Fruit fly (Drosophila melanogaster) whole organism, embryonic: ENCODE measurements around the gene Lcp65Ag1.

Experiments
- ATbp ChIP-seq: fragments of 200-800 bp; sonication (Bioruptor generic); optimal IDR thresholded peaks from 2 replicates; lab custom pipeline; 2017; ENCODE audit warnings: missing biosample characterization, mild to moderate bottlenecking, missing genetic modification characterization, missing genetic modification reagents
- Asciz ChIP-seq: fragments of 200-800 bp; sonication (Bioruptor generic); optimal IDR thresholded peaks from 2 replicates; lab custom pipeline; 2017; ENCODE audit warnings: missing biosample characterization, mild to moderate bottlenecking, missing genetic modification characterization, missing genetic modification reagents
- Blimp-1 ChIP-seq: fragments of 200-800 bp; sonication (Bioruptor generic); optimal IDR thresholded peaks from 3 replicates; lab custom pipeline; 2018; ENCODE audit warnings: missing biosample characterization, missing genetic modification characterization, mild to moderate bottlenecking, moderate library complexity, missing genetic modification reagents
- CG10209 ChIP-seq: fragments of 200-800 bp; sonication (Bioruptor generic); optimal IDR thresholded peaks from 3 replicates; lab custom pipeline; 2017; ENCODE audit warnings: missing biosample characterization, mild to moderate bottlenecking, missing genetic modification characterization, missing genetic modification reagents
- CG11696 ChIP-seq: fragments of 200-800 bp; sonication (Bioruptor generic); IDR thresholded peaks from 2 replicates; pipeline ENCODE4 v1.3.6; 2022; ENCODE audit warnings: missing biosample characterization, missing genetic modification characterization
- CG12769 ChIP-seq: fragments of 200-800 bp; sonication (Bioruptor generic); optimal IDR thresholded peaks from 2 replicates; lab custom pipeline; 2019; ENCODE audit warnings: missing biosample characterization, mild to moderate bottlenecking, missing genetic modification characterization, moderate library complexity
- CG13894 ChIP-seq: fragments of 200-800 bp; sonication (Bioruptor generic); optimal IDR thresholded peaks from 3 replicates; lab custom pipeline; 2018; ENCODE audit warnings: missing biosample characterization, mild to moderate bottlenecking, missing genetic modification characterization, moderate library complexity
- CG18476 ChIP-seq: fragments of 200-800 bp; sonication (Bioruptor generic); optimal IDR thresholded peaks from 2 replicates; lab custom pipeline; 2016; ENCODE audit warnings: missing biosample characterization, mild to moderate bottlenecking, missing genetic modification characterization
- CG2889 ChIP-seq: fragments of 200-800 bp; sonication (Bioruptor generic); IDR thresholded peaks from 3 replicates; pipeline ENCODE4 v1.3.6; 2022; ENCODE audit warnings: missing biosample characterization, missing genetic modification characterization
- CG32767 ChIP-seq: fragments of 200-800 bp; sonication (Bioruptor generic); IDR thresholded peaks from 2 replicates; pipeline ENCODE4 v1.3.6; 2022; ENCODE audit warnings: missing biosample characterization, missing genetic modification characterization
- CG34422 ChIP-seq: fragments of 200-800 bp; sonication (Bioruptor generic); IDR thresholded peaks from 3 replicates; pipeline ENCODE4 v1.3.6; 2022; ENCODE audit warnings: missing biosample characterization, missing genetic modification characterization
- CG3838 ChIP-seq: fragments of 200-800 bp; sonication (Bioruptor generic); optimal IDR thresholded peaks from 3 replicates; lab custom pipeline; 2016; ENCODE audit warnings: missing biosample characterization, missing genetic modification characterization
- CG4730 ChIP-seq: fragments of 200-800 bp; sonication (Bioruptor generic); IDR thresholded peaks from 2 replicates; pipeline ENCODE4 v1.3.6; 2022; ENCODE audit warnings: missing biosample characterization, missing genetic modification characterization
- CG6254 ChIP-seq: fragments of 200-800 bp; sonication (Bioruptor generic); optimal IDR thresholded peaks from 3 replicates; lab custom pipeline; 2017; ENCODE audit warnings: mild to moderate bottlenecking, missing biosample characterization, missing genetic modification reagents, missing genetic modification characterization
- CG6791 ChIP-seq: fragments of 200-800 bp; sonication (Bioruptor generic); IDR thresholded peaks from 3 replicates; pipeline ENCODE4 v1.3.6; 2022; ENCODE audit warnings: missing biosample characterization, missing genetic modification characterization; ENCODE audit not compliant: partially characterized antibody
- CG7372 ChIP-seq: fragments of 200-800 bp; sonication (Bioruptor generic); IDR thresholded peaks from 2 replicates; pipeline ENCODE4 v1.3.6; 2022; ENCODE audit warnings: missing biosample characterization, missing genetic modification characterization
- CG9215 ChIP-seq: fragments of 200-800 bp; sonication (Bioruptor generic); IDR thresholded peaks from 2 replicates; pipeline ENCODE4 v1.3.6; 2022; ENCODE audit warnings: missing biosample characterization, missing genetic modification characterization
- D19B ChIP-seq: fragments of 200-800 bp; sonication (Bioruptor generic); optimal IDR thresholded peaks from 2 replicates; lab custom pipeline; 2017; ENCODE audit warnings: missing biosample characterization, mild to moderate bottlenecking, missing genetic modification characterization
- Deaf1 ChIP-seq: fragments of 200-800 bp; optimal IDR thresholded peaks from 3 replicates; lab custom pipeline; 2019; ENCODE audit warnings: missing biosample characterization, mild to moderate bottlenecking, missing genetic modification characterization, moderate library complexity
- Drgx ChIP-seq: fragments of 200-800 bp; sonication (Bioruptor generic); IDR thresholded peaks from 2 replicates; pipeline ENCODE4 v1.3.6; 2022; ENCODE audit warnings: missing biosample characterization, missing genetic modification characterization
- E2f2 ChIP-seq: fragments of 200-800 bp; sonication (Bioruptor generic); IDR thresholded peaks from 2 replicates; pipeline ENCODE4 v1.3.6; 2022; ENCODE audit warnings: missing biosample characterization, missing genetic modification characterization
- Ets65A ChIP-seq: fragments of 200-800 bp; sonication (Bioruptor generic); peaks from one replicate; lab custom pipeline; 2016; ENCODE audit warnings: missing biosample characterization, missing genetic modification characterization
- Hey ChIP-seq: fragments of 200-800 bp; sonication (Bioruptor generic); optimal IDR thresholded peaks from 3 replicates; lab custom pipeline; 2018; ENCODE audit warnings: missing biosample characterization, mild to moderate bottlenecking, missing genetic modification characterization
- Meics ChIP-seq: fragments of 200-800 bp; sonication (Bioruptor generic); optimal IDR thresholded peaks from 2 replicates; lab custom pipeline; 2017; ENCODE audit warnings: missing biosample characterization, mild to moderate bottlenecking, missing genetic modification characterization
- Mrtf ChIP-seq: fragments of 200-800 bp; sonication (Bioruptor generic); IDR thresholded peaks from 3 replicates; pipeline ENCODE4 v1.3.6; 2022; ENCODE audit warnings: missing biosample characterization, missing genetic modification characterization
- PHDP ChIP-seq: fragments of 200-800 bp; sonication (Bioruptor generic); optimal IDR thresholded peaks from 3 replicates; lab custom pipeline; 2018; ENCODE audit warnings: missing biosample characterization, mild to moderate bottlenecking, missing genetic modification characterization, moderate library complexity
- Trl ChIP-seq, 3 experiments: fragments of >200 bp in 2 of 3; fragments of 200-800 bp in 1 of 3; sonication (Bioruptor generic) in 1 of 3; optimal IDR thresholded peaks; 2 replicates in 1 of 3; 3 replicates in 2 of 3; lab custom pipeline; 2016 to 2017; ENCODE audit warnings: missing biosample characterization in 1 of 3, missing genetic modification characterization in 1 of 3
- Usf ChIP-seq: fragments of 200-800 bp; sonication (Bioruptor generic); optimal IDR thresholded peaks from 2 replicates; lab custom pipeline; 2017; ENCODE audit warnings: missing genotype, missing biosample characterization, missing genetic modification characterization
- abd-A ChIP-seq: fragments of 200-800 bp; sonication (Bioruptor generic); optimal IDR thresholded peaks from 3 replicates; lab custom pipeline; 2019; ENCODE audit warnings: missing biosample characterization, mild to moderate bottlenecking, missing genetic modification characterization, moderate library complexity
- chinmo ChIP-seq: fragments of 200-800 bp; sonication (Bioruptor generic); IDR thresholded peaks from 4 replicates; pipeline ENCODE4 v1.3.6; 2022; ENCODE audit warnings: missing biosample characterization, missing genetic modification characterization; ENCODE audit not compliant: partially characterized antibody
- dati ChIP-seq: fragments of 200-800 bp; sonication (Bioruptor generic); IDR thresholded peaks from 2 replicates; pipeline ENCODE4 v1.3.6; 2022; ENCODE audit warnings: missing biosample characterization, missing genetic modification characterization
- dmrt99B ChIP-seq: fragments of 200-800 bp; sonication (Bioruptor generic); optimal IDR thresholded peaks from 2 replicates; lab custom pipeline; 2018; ENCODE audit warnings: missing biosample characterization, mild to moderate bottlenecking, missing genetic modification characterization, moderate library complexity
- esg ChIP-seq: fragments of 200-800 bp; sonication (Bioruptor generic); conservative IDR thresholded peaks from 2 replicates; pipeline ENCODE4 v1.3.6; 2022; ENCODE audit warnings: missing biosample characterization, missing genetic modification characterization
- ftz-f1 ChIP-seq: fragments of 200-800 bp; sonication (Bioruptor generic); optimal IDR thresholded peaks from 2 replicates; lab custom pipeline; 2016; ENCODE audit warnings: missing biosample characterization, missing genetic modification characterization
- gem ChIP-seq: fragments of 200-800 bp; sonication (Bioruptor generic); optimal IDR thresholded peaks from 2 replicates; lab custom pipeline; 2019; ENCODE audit warnings: missing biosample characterization, mild to moderate bottlenecking, missing genetic modification characterization, moderate library complexity
- lab ChIP-seq: fragments of 200-800 bp; sonication (Bioruptor generic); optimal IDR thresholded peaks from 3 replicates; lab custom pipeline; 2017; ENCODE audit warnings: missing biosample characterization, missing genetic modification characterization, mild to moderate bottlenecking, moderate library complexity, missing genetic modification reagents
- nom ChIP-seq: fragments of 200-800 bp; sonication (Bioruptor generic); optimal IDR thresholded peaks from 2 replicates; lab custom pipeline; 2017; ENCODE audit warnings: missing biosample characterization, missing genetic modification characterization, mild to moderate bottlenecking, moderate library complexity, missing genetic modification reagents
- odd ChIP-seq: fragments of 200-800 bp; sonication (Bioruptor generic); optimal IDR thresholded peaks from 2 replicates; lab custom pipeline; 2017; ENCODE audit warnings: missing biosample characterization, mild to moderate bottlenecking, missing genetic modification characterization
- p53 ChIP-seq: fragments of 200-800 bp; sonication (Bioruptor generic); optimal IDR thresholded peaks from 2 replicates; lab custom pipeline; 2016; ENCODE audit warnings: missing biosample characterization, missing genetic modification characterization
- phol ChIP-seq: fragments of 200-800 bp; sonication (Bioruptor generic); optimal IDR thresholded peaks from 3 replicates; lab custom pipeline; 2018; ENCODE audit warnings: missing biosample characterization, mild to moderate bottlenecking, missing genetic modification characterization, moderate library complexity
- pros ChIP-seq: fragments of 200-800 bp; sonication (Bioruptor generic); optimal IDR thresholded peaks from 3 replicates; lab custom pipeline; 2019; ENCODE audit warnings: missing biosample characterization, mild to moderate bottlenecking, missing genetic modification characterization, moderate library complexity
- psq ChIP-seq: fragments of 200-800 bp; sonication (Bioruptor generic); optimal IDR thresholded peaks from 2 replicates; lab custom pipeline; 2017; ENCODE audit warnings: missing biosample characterization, missing genetic modification characterization
- sd ChIP-seq: fragments of 200-800 bp; sonication (Bioruptor generic); optimal IDR thresholded peaks from 3 replicates; lab custom pipeline; 2018; ENCODE audit warnings: missing biosample characterization, mild to moderate bottlenecking, missing genetic modification characterization, moderate library complexity
- sqz ChIP-seq: fragments of 200-800 bp; sonication (Bioruptor generic); optimal IDR thresholded peaks from 3 replicates; lab custom pipeline; 2018; ENCODE audit warnings: missing biosample characterization, mild to moderate bottlenecking, missing genetic modification characterization
- tio ChIP-seq: fragments of 200-800 bp; sonication (Bioruptor generic); optimal IDR thresholded peaks from 2 replicates; lab custom pipeline; 2017; ENCODE audit warnings: missing biosample characterization, missing genetic modification characterization, inconsistent platforms
- vvl ChIP-seq: fragments of 200-800 bp; sonication (Bioruptor generic); IDR thresholded peaks from 2 replicates; pipeline ENCODE4 v1.3.6; 2022; ENCODE audit warnings: missing biosample characterization, missing genetic modification characterization
- z ChIP-seq: fragments of 200-800 bp; sonication (Bioruptor generic); IDR thresholded peaks from 3 replicates; pipeline ENCODE4 v1.3.6; 2022; ENCODE audit warnings: missing biosample characterization, missing genetic modification characterization

Gene Lcp65Ag1

dm6 chr3L:6157327-6158032, 22.4 kb upstream of the Lcp65Ag1 start, which contains the start of gene CG13297 (continued):
- TF ChIP-seq E2f2 (GFP tag; lab: Robert Waterston, UW) (0 out of 2 replicates have a peak, but pooled peaks have one; percentile 10), CG9215 (GFP tag; lab: Robert Waterston, UW) (0 out of 2 replicates have a peak, but pooled peaks have one; percentile 8), CG32767 (GFP tag; lab: Robert Waterston, UW) (peak; percentile 69; the same call in 1 of the 2 replicates), lab (GFP tag; lab: Kevin White, UChicago) (peak; percentile 26), Ets65A (GFP tag; lab: Kevin White, UChicago) (no peak), CG7372 (GFP tag; lab: Robert Waterston, UW) (no peak; the same call in 1 of the 2 replicates), dmrt99B (tag; lab: Kevin White, UChicago) (peak; percentile 88), phol (tag; lab: Kevin White, UChicago) (peak; percentile 75), CG4730 (GFP tag; lab: Robert Waterston, UW) (peak; percentile 40; the same call in 1 of the 2 replicates), CG18476 (GFP tag; lab: Kevin White, UChicago) (peak; percentile 32), D19B (peak; percentile 30), esg (GFP tag; lab: Robert Waterston, UW) (peak; percentile 61), psq (GFP tag; lab: Kevin White, UChicago) (no peak), CG6254 (GFP tag; lab: Kevin White, UChicago) (peak; percentile 12), CG3838 (no peak), Blimp-1 (peak; percentile 54), CG11696 (GFP tag; lab: Robert Waterston, UW) (no peak), z (GFP tag; lab: Robert Waterston, UW) (no peak), Meics (GFP tag; lab: Kevin White, UChicago) (peak; percentile 42), ATbp (GFP tag; lab: Kevin White, UChicago) (peak; percentile 54)

- TF ChIP-seq Mrtf, result no peak
- no peak for TF ChIP-seq gem (tag; lab: Kevin White, UChicago)
- TF ChIP-seq odd (GFP tag; lab: Kevin White, UChicago), result no peak
- TF ChIP-seq Drgx (GFP tag; lab: Robert Waterston, UW), result peak; percentile 37; the same call in 1 of the 2 replicates
- TF ChIP-seq vvl (GFP tag; lab: Robert Waterston, UW), result 0 out of 2 replicates have a peak, but pooled peaks have one; percentile 59
- TF ChIP-seq dati (GFP tag; lab: Robert Waterston, UW), result no peak
- TF ChIP-seq chinmo (GFP tag; lab: Robert Waterston, UW), result peak; percentile 98
- TF ChIP-seq ftz-f1 (GFP tag; lab: Kevin White, UChicago), result peak; percentile 71
- TF ChIP-seq pros (GFP tag; lab: Kevin White, UChicago), result peak; percentile 99
- TF ChIP-seq sqz (GFP tag; lab: Kevin White, UChicago), result peak; percentile 33
- peak; percentile 82 for TF ChIP-seq sd
- peak; percentile 71 for TF ChIP-seq abd-A
- peak; percentile 67; the same call in 2 of the 3 replicates for TF ChIP-seq z (GFP tag; lab: Robert Waterston, UW)
- TF ChIP-seq nom (GFP tag; lab: Kevin White, UChicago), result peak; percentile 96
- TF ChIP-seq Blimp-1, result peak; percentile 86
- TF ChIP-seq CG10209, result peak; percentile 48
- TF ChIP-seq CG13894 (tag; lab: Kevin White, UChicago), result peak; percentile 50
- no peak for TF ChIP-seq Asciz (GFP tag; lab: Kevin White, UChicago)
- no peak for TF ChIP-seq Usf (GFP tag; lab: Kevin White, UChicago)
- no peak for TF ChIP-seq Trl (optimal IDR thresholded peaks at IDR 0.05; lab: Kevin White, UChicago)
- TF ChIP-seq Trl (GFP tag; optimal IDR thresholded peaks at IDR 0.05; lab: Kevin White, UChicago), result no peak
- no peak for TF ChIP-seq tio (GFP tag; lab: Kevin White, UChicago)
- no peak for TF ChIP-seq CG2889 (GFP tag; lab: Robert Waterston, UW)
- no peak for TF ChIP-seq p53 (GFP tag; lab: Kevin White, UChicago)
- TF ChIP-seq Deaf1 (tag; lab: Kevin White, UChicago), result peak; percentile 63
- no peak for TF ChIP-seq PHDP
- TF ChIP-seq CG12769 (tag; lab: Kevin White, UChicago), result peak; percentile 74
- no peak for TF ChIP-seq CG34422 (GFP tag; lab: Robert Waterston, UW)
- 0 out of 3 replicates have a peak, but pooled peaks have one; percentile 6 for TF ChIP-seq CG6791 (GFP tag; lab: Robert Waterston, UW)
- no peak for TF ChIP-seq Hey
Observed at dm6 chr3L:6154951-6155394, 19.9 kb upstream of the Lcp65Ag1 start.
